Worm (Caenorhabditis elegans) whole organism, L3 larva: Measurements from ENCODE around the gene phy-4.

Experiments used
- R02D3.7 ChIP-seq: fragments of 150-350 bp; optimal IDR thresholded peaks from 2 replicates; lab custom pipeline; 2014; ENCODE audit warnings: missing biosample characterization, missing genetic modification characterization
- ZK546.5 ChIP-seq: sonication (generic microtip); optimal IDR thresholded peaks from 2 replicates; lab custom pipeline; 2017; ENCODE audit warnings: missing biosample characterization, missing genetic modification characterization
- ama-1 ChIP-seq: fragments of 150-350 bp; optimal IDR thresholded peaks from 2 replicates; lab custom pipeline; 2018
- ceh-16 ChIP-seq: sonication (generic microtip); optimal IDR thresholded peaks from 2 replicates; lab custom pipeline; 2017; ENCODE audit warnings: missing biosample characterization, missing genetic modification characterization
- ceh-82 ChIP-seq: fragments of 150-350 bp; optimal IDR thresholded peaks from 2 replicates; lab custom pipeline; 2014; ENCODE audit warnings: missing biosample characterization, missing genetic modification characterization
- daf-12 ChIP-seq: fragments of 150-350 bp; optimal IDR thresholded peaks from 2 replicates; lab custom pipeline; 2014; ENCODE audit warnings: missing biosample characterization, missing genetic modification reagents, missing genetic modification characterization
- egl-27 ChIP-seq: sonication (generic microtip); optimal IDR thresholded peaks from 4 replicates; lab custom pipeline; 2017; ENCODE audit warnings: missing biosample characterization, missing genetic modification reagents, missing genetic modification characterization
- egl-5 ChIP-seq: fragments of 150-350 bp; optimal IDR thresholded peaks from 2 replicates; lab custom pipeline; 2017; ENCODE audit warnings: missing biosample characterization, missing genetic modification reagents, missing genetic modification characterization, inconsistent platforms
- elt-1 ChIP-seq: fragments of 150-350 bp; optimal IDR thresholded peaks from 2 replicates; lab custom pipeline; 2014; ENCODE audit warnings: missing biosample characterization, missing genetic modification characterization
- elt-2 ChIP-seq: sonication (generic microtip); optimal IDR thresholded peaks from 2 replicates; lab custom pipeline; 2016; ENCODE audit warnings: missing genetic modification reagents, mild to moderate bottlenecking, missing genetic modification characterization, missing compliant biosample characterization
- elt-3 ChIP-seq, 3 experiments: fragments of 150-350 bp in 1 of 3; sonication (generic microtip) in 2 of 3; optimal IDR thresholded peaks; 2 replicates in 2 of 3; 4 replicates in 1 of 3; lab custom pipeline; 2014 to 2017; ENCODE audit warnings: missing biosample characterization in 3 of 3, missing genetic modification characterization in 3 of 3
- eor-1 ChIP-seq, 2 experiments: fragments of 150-350 bp; optimal IDR thresholded peaks; 2 replicates each; lab custom pipeline; 2014 to 2018; ENCODE audit warnings: missing biosample characterization in 2 of 2, missing genetic modification characterization in 2 of 2
- fkh-10 ChIP-seq: sonication (generic microtip); optimal IDR thresholded peaks from 2 replicates; lab custom pipeline; 2017; ENCODE audit warnings: missing biosample characterization, missing genetic modification reagents, missing genetic modification characterization
- hmg-11 ChIP-seq: sonication (generic microtip); optimal IDR thresholded peaks from 2 replicates; lab custom pipeline; 2016; ENCODE audit warnings: missing genetic modification characterization, missing compliant biosample characterization
- lin-15B ChIP-seq: fragments of 150-350 bp; optimal IDR thresholded peaks from 2 replicates; lab custom pipeline; 2014; ENCODE audit warnings: missing biosample characterization, missing genetic modification characterization
- lin-39 ChIP-seq: fragments of 150-350 bp; optimal IDR thresholded peaks from 2 replicates; lab custom pipeline; 2018; ENCODE audit warnings: missing biosample characterization, missing genetic modification reagents, missing genetic modification characterization
- mml-1 ChIP-seq: fragments of 150-350 bp; sonication (generic microtip); optimal IDR thresholded peaks from 3 replicates; lab custom pipeline; 2014; ENCODE audit warnings: missing biosample characterization, missing genetic modification characterization
- nfya-1 ChIP-seq: sonication (generic microtip); optimal IDR thresholded peaks from 2 replicates; lab custom pipeline; 2017; ENCODE audit warnings: missing genetic modification characterization, mild to moderate bottlenecking, missing compliant biosample characterization, antibody characterized with exemption, moderate library complexity; ENCODE audit not compliant: insufficient read depth
- nhr-12 ChIP-seq: fragments of 150-350 bp; optimal IDR thresholded peaks from 2 replicates; lab custom pipeline; 2014; ENCODE audit warnings: missing biosample characterization, missing genetic modification characterization
- nhr-23 ChIP-seq: fragments of 150-350 bp; optimal IDR thresholded peaks from 2 replicates; lab custom pipeline; 2014; ENCODE audit warnings: missing biosample characterization, missing genetic modification reagents, missing genetic modification characterization
- nhr-237 ChIP-seq: fragments of 150-350 bp; optimal IDR thresholded peaks from 2 replicates; lab custom pipeline; 2014; ENCODE audit warnings: missing biosample characterization, missing genetic modification characterization
- nhr-25 ChIP-seq: sonication (generic microtip); optimal IDR thresholded peaks from 2 replicates; lab custom pipeline; 2017; ENCODE audit warnings: missing biosample characterization, missing genetic modification characterization
- nhr-28 ChIP-seq: fragments of 150-350 bp; optimal IDR thresholded peaks from 2 replicates; lab custom pipeline; 2014; ENCODE audit warnings: missing biosample characterization, missing genetic modification characterization
- nhr-43 ChIP-seq: sonication (generic microtip); optimal IDR thresholded peaks from 2 replicates; lab custom pipeline; 2016; ENCODE audit warnings: mild to moderate bottlenecking, missing genetic modification characterization, missing compliant biosample characterization; ENCODE audit not compliant: poor library complexity, severe bottlenecking
- nhr-76 ChIP-seq: fragments of 150-350 bp; sonication (generic microtip); optimal IDR thresholded peaks from 5 replicates; lab custom pipeline; 2014; ENCODE audit warnings: missing biosample characterization, missing genetic modification characterization
- pha-4 ChIP-seq: fragments of 150-350 bp; optimal IDR thresholded peaks from 2 replicates; lab custom pipeline; 2014; ENCODE audit warnings: missing biosample characterization, missing genetic modification reagents, missing genetic modification characterization
- pqm-1 ChIP-seq: fragments of 150-350 bp; optimal IDR thresholded peaks from 2 replicates; lab custom pipeline; 2017; ENCODE audit warnings: missing biosample characterization, missing genetic modification characterization, inconsistent platforms
- skn-1 ChIP-seq: fragments of 150-350 bp; optimal IDR thresholded peaks from 2 replicates; lab custom pipeline; 2014; ENCODE audit warnings: missing biosample characterization, missing genetic modification characterization
- snpc-4 ChIP-seq: fragments of 150-350 bp; optimal IDR thresholded peaks from 2 replicates; lab custom pipeline; 2014; ENCODE audit warnings: missing biosample characterization, missing genetic modification characterization
- tbx-2 ChIP-seq: sonication (generic microtip); optimal IDR thresholded peaks from 2 replicates; lab custom pipeline; 2016; ENCODE audit warnings: mild to moderate bottlenecking, missing genetic modification characterization, missing compliant biosample characterization
- unc-39 ChIP-seq: sonication (generic microtip); optimal IDR thresholded peaks from 4 replicates; lab custom pipeline; 2017; ENCODE audit warnings: missing biosample characterization, missing genetic modification characterization
- unc-62 ChIP-seq: fragments of 150-350 bp; sonication (generic microtip); optimal IDR thresholded peaks from 4 replicates; lab custom pipeline; 2014; ENCODE audit warnings: missing biosample characterization, missing genetic modification reagents, missing genetic modification characterization
- zag-1 ChIP-seq: fragments of 150-350 bp; optimal IDR thresholded peaks from 2 replicates; lab custom pipeline; 2014; ENCODE audit warnings: missing biosample characterization, missing genetic modification characterization
- ztf-11 ChIP-seq: fragments of 150-350 bp; optimal IDR thresholded peaks from 2 replicates; lab custom pipeline; 2014; ENCODE audit warnings: missing biosample characterization, missing genetic modification characterization
- ztf-4 ChIP-seq: fragments of 150-350 bp; optimal IDR thresholded peaks from 2 replicates; lab custom pipeline; 2014; ENCODE audit warnings: missing biosample characterization, missing genetic modification characterization

The phy-4 gene

ce11 chrV:19477852-19478251, 35.6 kb downstream of the phy-4 start, which contains the start of gene Y43F8B.9:
Y43F8B.9 (plus strand) TSS chrV:19478152.
- TF ChIP-seq elt-2 (tag; lab: Kevin White, UChicago), result no peak
- no peak for TF ChIP-seq snpc-4
- no peak for TF ChIP-seq nhr-237 (tag; lab: Kevin White, UChicago)
- TF ChIP-seq ztf-11 (tag; lab: Kevin White, UChicago), result no peak
- TF ChIP-seq zag-1 (tag; lab: Kevin White, UChicago), result no peak
- no peak for TF ChIP-seq nhr-28 (tag; lab: Kevin White, UChicago)
- no peak for TF ChIP-seq pha-4 (tag; lab: Kevin White, UChicago)
- TF ChIP-seq hmg-11 (tag; lab: Kevin White, UChicago), result no peak
- TF ChIP-seq ceh-16 (tag; lab: Kevin White, UChicago), result no peak
- TF ChIP-seq eor-1 (tag; optimal IDR thresholded peaks at IDR 0.05; lab: Kevin White, UChicago), result no peak
- TF ChIP-seq nfya-1, result no peak
- TF ChIP-seq skn-1 (tag; lab: Kevin White, UChicago), result no peak
- TF ChIP-seq ZK546.5 (tag; lab: Kevin White, UChicago), result no peak
- TF ChIP-seq nhr-43 (tag; lab: Kevin White, UChicago), result no peak
- TF ChIP-seq nhr-76 (tag; lab: Kevin White, UChicago), result no peak
- no peak for TF ChIP-seq nhr-25 (tag; lab: Kevin White, UChicago)
- TF ChIP-seq egl-27 (tag; lab: Kevin White, UChicago), result no peak
- no peak for TF ChIP-seq elt-3 (tag; optimal IDR thresholded peaks at IDR 0.05; lab: Kevin White, UChicago)
- no peak for TF ChIP-seq lin-39 (tag; lab: Kevin White, UChicago)

- TF ChIP-seq unc-39 (tag; lab: Kevin White, UChicago), result no peak
- TF ChIP-seq nhr-76 (tag; lab: Kevin White, UChicago), result no peak
- no peak for TF ChIP-seq ztf-4 (tag; lab: Kevin White, UChicago)
- no peak for TF ChIP-seq nhr-28 (tag; lab: Kevin White, UChicago)
- no peak for TF ChIP-seq nhr-25 (tag; lab: Kevin White, UChicago)
- no peak for TF ChIP-seq tbx-2
- TF ChIP-seq elt-3 (tag; optimal IDR thresholded peaks at IDR 0.05; lab: Kevin White, UChicago), result no peak
- no peak for TF ChIP-seq ama-1 (lab: Kevin White, UChicago)
- TF ChIP-seq snpc-4, result no peak
- TF ChIP-seq daf-12, result no peak
- TF ChIP-seq lin-15B (tag; lab: Kevin White, UChicago), result no peak
- no peak for TF ChIP-seq nhr-23 (tag; lab: Kevin White, UChicago)
- no peak for TF ChIP-seq egl-27 (tag; lab: Kevin White, UChicago)
- TF ChIP-seq lin-39 (tag; lab: Kevin White, UChicago), result no peak
- TF ChIP-seq egl-5 (tag; lab: Kevin White, UChicago), result no peak
- TF ChIP-seq nfya-1, result no peak
Measured at ce11 chrV:19477302-19477701, 36.1 kb downstream of the phy-4 start.

- TF ChIP-seq ztf-11 (tag; lab: Kevin White, UChicago) (no peak), nfya-1 (peak; percentile 9), pqm-1 (tag; lab: Kevin White, UChicago) (no peak), ceh-16 (tag; lab: Kevin White, UChicago) (no peak)
Measured at ce11 chrV:19473842-19474514, 39.5 kb downstream of the phy-4 start, which contains the start of gene Y43F8B.10. Y43F8B.10 (plus strand) TSS chrV:19474464.

- TF ChIP-seq elt-1 (tag; lab: Kevin White, UChicago), result no peak
- no peak for TF ChIP-seq hmg-11 (tag; lab: Kevin White, UChicago)
- no peak for TF ChIP-seq unc-62 (GFP tag; lab: Kevin White, UChicago)
- no peak for TF ChIP-seq elt-2 (tag; lab: Kevin White, UChicago)
- TF ChIP-seq, all 47 proteins: peak for 0
Measured at ce11 chrV:19470385-19470784, 43.1 kb downstream of the phy-4 start, which contains the start of gene Y43F8B.11. Y43F8B.11 (plus strand) TSS chrV:19470685.

ce11 chrV:19468083-19468482, 45.4 kb downstream of the phy-4 start, which contains the start of gene Y43F8B.12:
Y43F8B.12 (plus strand) TSS chrV:19468383.
- no peak for TF ChIP-seq nhr-28 (tag; lab: Kevin White, UChicago)
- TF ChIP-seq ztf-11 (tag; lab: Kevin White, UChicago), result no peak
- no peak for TF ChIP-seq nhr-12 (tag; lab: Kevin White, UChicago)
- TF ChIP-seq ztf-4 (tag; lab: Kevin White, UChicago), result no peak
- TF ChIP-seq nhr-43 (tag; lab: Kevin White, UChicago), result no peak
- TF ChIP-seq zag-1 (tag; lab: Kevin White, UChicago), result no peak
- no peak for TF ChIP-seq ceh-82 (tag; lab: Kevin White, UChicago)
- no peak for TF ChIP-seq snpc-4
- TF ChIP-seq hmg-11 (tag; lab: Kevin White, UChicago), result no peak
- TF ChIP-seq tbx-2, result no peak
- TF ChIP-seq R02D3.7, result no peak
- no peak for TF ChIP-seq egl-5 (tag; lab: Kevin White, UChicago)
- no peak for TF ChIP-seq mml-1
- no peak for TF ChIP-seq elt-2 (tag; lab: Kevin White, UChicago)
- no peak for TF ChIP-seq fkh-10 (GFP tag; lab: Kevin White, UChicago)
